Fruit fly (Drosophila melanogaster): ENCODE measurements around the gene Strump.

Gene Strump

dm6 chr3L:16160073-16160398, 38.2 kb downstream of the Strump start (continued):
- TF ChIP-seq tna (GFP tag; IDR thresholded peaks at IDR 0.05; ENCODE audit: partially characterized antibody), result no peak
- TF ChIP-seq CG33557 (GFP tag; optimal IDR thresholded peaks at IDR 0.05), result no peak
- no peak for TF ChIP-seq CG3407 (GFP tag; optimal IDR thresholded peaks at IDR 0.05)
- TF ChIP-seq ab (GFP tag; optimal IDR thresholded peaks at IDR 0.05), result no peak
- TF ChIP-seq knrl (GFP tag; IDR thresholded peaks at IDR 0.05; ENCODE audit: partially characterized antibody), result no peak
- TF ChIP-seq CG17359 (tag; optimal IDR thresholded peaks at IDR 0.05), result no peak
- TF ChIP-seq wdn (GFP tag; IDR thresholded peaks at IDR 0.05), result 0 out of 2 replicates have a peak, but pooled peaks have one; percentile 20
- no peak for TF ChIP-seq CG10366 (GFP tag; IDR thresholded peaks at IDR 0.05)
- TF ChIP-seq E2f2 (GFP tag; IDR thresholded peaks at IDR 0.05), result no peak
- TF ChIP-seq vfl (GFP tag; optimal IDR thresholded peaks at IDR 0.05), result no peak
- no peak for TF ChIP-seq sqz (GFP tag; optimal IDR thresholded peaks at IDR 0.05)
- TF ChIP-seq sisA (GFP tag; IDR thresholded peaks at IDR 0.05), result no peak
- TF ChIP-seq Meics (GFP tag; optimal IDR thresholded peaks at IDR 0.05), result peak; percentile 34
- TF ChIP-seq cwo (GFP tag; optimal IDR thresholded peaks at IDR 0.05), result no peak
- no peak for TF ChIP-seq Tbp (GFP tag; optimal IDR thresholded peaks at IDR 0.05)
- peak; percentile 36 for TF ChIP-seq mam (GFP tag; optimal IDR thresholded peaks at IDR 0.05)
- TF ChIP-seq Sox102F (GFP tag; optimal IDR thresholded peaks at IDR 0.05), result no peak
- TF ChIP-seq jigr1 (GFP tag; IDR thresholded peaks at IDR 0.05), result no peak
- no peak for TF ChIP-seq Dip2 (GFP tag; IDR thresholded peaks at IDR 0.05)
- TF ChIP-seq Deaf1 (tag; optimal IDR thresholded peaks at IDR 0.05), result no peak
- no peak for TF ChIP-seq Vsx1 (GFP tag; optimal IDR thresholded peaks at IDR 0.05)
- no peak for TF ChIP-seq CG31441 (GFP tag; IDR thresholded peaks at IDR 0.05)
- TF ChIP-seq ara (GFP tag; IDR thresholded peaks at IDR 0.05), result no peak
- no peak for TF ChIP-seq Xbp1 (GFP tag; optimal IDR thresholded peaks at IDR 0.05)
- TF ChIP-seq jumu (GFP tag; optimal IDR thresholded peaks at IDR 0.05), result no peak
- no peak for TF ChIP-seq CG4854 (GFP tag; optimal IDR thresholded peaks at IDR 0.05)
- TF ChIP-seq Hsf (GFP tag; optimal IDR thresholded peaks at IDR 0.05), result no peak
- no peak for TF ChIP-seq gro (GFP tag; optimal IDR thresholded peaks at IDR 0.05)
- TF ChIP-seq al (GFP tag; IDR thresholded peaks at IDR 0.05), result 0 out of 2 replicates have a peak, but pooled peaks have one; percentile 17
- TF ChIP-seq CG6791 (GFP tag; IDR thresholded peaks at IDR 0.05; ENCODE audit: partially characterized antibody), result no peak
- TF ChIP-seq CG8388 (GFP tag; optimal IDR thresholded peaks at IDR 0.05), result no peak
- no peak for TF ChIP-seq Elba2 (GFP tag; optimal IDR thresholded peaks at IDR 0.05)
- TF ChIP-seq CG7839 (tag; optimal IDR thresholded peaks at IDR 0.05), result peak; percentile 40
- TF ChIP-seq Ravus (GFP tag; IDR thresholded peaks at IDR 0.05), result no peak
- TF ChIP-seq dmrt99B (tag; optimal IDR thresholded peaks at IDR 0.05), result no peak
- no peak for TF ChIP-seq CG14441 (GFP tag; IDR thresholded peaks at IDR 0.05)
- TF ChIP-seq CoRest (tag; optimal IDR thresholded peaks at IDR 0.05), result peak; percentile 25
- no peak for TF ChIP-seq twi (tag; optimal IDR thresholded peaks at IDR 0.05)
- TF ChIP-seq BtbVII (GFP tag; optimal IDR thresholded peaks at IDR 0.05), result no peak
- TF ChIP-seq slbo (GFP tag; IDR thresholded peaks at IDR 0.05), result peak; percentile 41; the same call in 1 of the 2 replicates
- TF ChIP-seq CG3163 (GFP tag; optimal IDR thresholded peaks at IDR 0.05), result no peak
- TF ChIP-seq zen (tag; optimal IDR thresholded peaks at IDR 0.05), result no peak
- no peak for TF ChIP-seq bcd (GFP tag; optimal IDR thresholded peaks at IDR 0.05)
- no peak for TF ChIP-seq CG2889 (GFP tag; IDR thresholded peaks at IDR 0.05)
- TF ChIP-seq HLH4C (GFP tag; IDR thresholded peaks at IDR 0.05; ENCODE audit: partially characterized antibody), result no peak
- TF ChIP-seq CG13775 (GFP tag; optimal IDR thresholded peaks at IDR 0.05), result no peak
- no peak for TF ChIP-seq CG9609 (GFP tag; optimal IDR thresholded peaks at IDR 0.05)
- TF ChIP-seq CG16813 (GFP tag; IDR thresholded peaks at IDR 0.05; ENCODE audit: partially characterized antibody), result no peak
- TF ChIP-seq CG13287 (GFP tag; IDR thresholded peaks at IDR 0.05; ENCODE audit: partially characterized antibody), result no peak
- no peak for TF ChIP-seq Sry-δ (GFP tag; optimal IDR thresholded peaks at IDR 0.05)
- TF ChIP-seq CG7963 (GFP tag; IDR thresholded peaks at IDR 0.05; ENCODE audit: partially characterized antibody), result no peak
- no peak for TF ChIP-seq HmgD (GFP tag; optimal IDR thresholded peaks at IDR 0.05)
